Worm (Caenorhabditis elegans): Measurements from ENCODE around the gene B0252.1.

- TF ChIP-seq ceh-82 (tag; optimal IDR thresholded peaks at IDR 0.05) (no peak), nhr-11 (tag; optimal IDR thresholded peaks at IDR 0.05) (no peak)
Observed at ce11 chrII:6888661-6889579, 30.6 kb upstream of the B0252.1 start.
